Worm (Caenorhabditis elegans) whole organism, dauer: ENCODE data around the gene F57B1.5.

Experiments
- unc-62 ChIP-seq: sonication (generic microtip); optimal IDR thresholded peaks from 2 replicates; lab custom pipeline; 2017; ENCODE audit warnings: missing biosample characterization, missing genetic modification reagents, missing genetic modification characterization

Gene F57B1.5

ce11 chrV:13197823-13198222 lies 9.7 kb upstream of the F57B1.5 start, which contains the start of gene F57B1.9:
Gene F57B1.9 (minus strand): TSS chrV:13197923.
- no peak for TF ChIP-seq unc-62 (GFP tag; lab: Kevin White, UChicago)

ce11 chrV:13200609-13201008 lies 6.9 kb upstream of the F57B1.5 start:
- no peak for TF ChIP-seq unc-62 (GFP tag; lab: Kevin White, UChicago)

- no peak for TF ChIP-seq unc-62 (GFP tag; lab: Kevin White, UChicago)
Observed at ce11 chrV:13202127-13202610, 5.4 kb upstream of the F57B1.5 start, which contains the start of the genes col-159 and col-160. Gene col-159 (minus strand): TSS chrV:13202177. Gene col-160 (minus strand): TSS chrV:13202189.

- no peak for TF ChIP-seq unc-62 (GFP tag; lab: Kevin White, UChicago)
Observed at ce11 chrV:13206514-13206913, 1.0 kb upstream of the F57B1.5 start.

ce11 chrV:13209567-13209966 lies 2.0 kb downstream of the F57B1.5 start, which contains the start of gene F57B1.6:
Gene F57B1.6 (plus strand): TSS chrV:13209645.
- TF ChIP-seq unc-62 (GFP tag; lab: Kevin White, UChicago): no peak

- no peak for TF ChIP-seq unc-62 (GFP tag; lab: Kevin White, UChicago)
Observed at ce11 chrV:13212584-13212983, 5.1 kb downstream of the F57B1.5 start.

- no peak for TF ChIP-seq unc-62 (GFP tag; lab: Kevin White, UChicago)
Observed at ce11 chrV:13221066-13221465, 13.5 kb downstream of the F57B1.5 start.

ce11 chrV:13229538-13229937 lies 22.0 kb downstream of the F57B1.5 start:
- TF ChIP-seq unc-62 (GFP tag; lab: Kevin White, UChicago): no peak

- no peak for TF ChIP-seq unc-62 (GFP tag; lab: Kevin White, UChicago)
Observed at ce11 chrV:13235313-13235712, 27.8 kb downstream of the F57B1.5 start.

- no peak for TF ChIP-seq unc-62 (GFP tag; lab: Kevin White, UChicago)
Observed at ce11 chrV:13236507-13236906, 29.0 kb downstream of the F57B1.5 start, which contains the start of gene dmd-10. Gene dmd-10 (minus strand): TSS chrV:13236607.

- no peak for TF ChIP-seq unc-62 (GFP tag; lab: Kevin White, UChicago)
Observed at ce11 chrV:13243205-13243604, 35.7 kb downstream of the F57B1.5 start.

- TF ChIP-seq unc-62 (GFP tag; lab: Kevin White, UChicago): no peak
Observed at ce11 chrV:13249436-13249835, 41.9 kb downstream of the F57B1.5 start, which contains the start of gene odr-3. Gene odr-3 (minus strand): TSS chrV:13249536.

- no peak for TF ChIP-seq unc-62 (GFP tag; lab: Kevin White, UChicago)
Observed at ce11 chrV:13252862-13253261, 45.3 kb downstream of the F57B1.5 start.
